Worm (Caenorhabditis elegans) whole organism, L4 larva: ENCODE data around the gene cyn-1.

Experiments used
- D1046.2 ChIP-seq: fragments of 200-800 bp; sonication (Bioruptor generic); IDR thresholded peaks from 2 replicates; pipeline ENCODE4 v1.3.6; 2022; ENCODE audit warnings: missing genetic modification characterization, missing compliant biosample characterization
- F37D6.2 ChIP-seq: sonication (generic microtip); optimal IDR thresholded peaks from 2 replicates; lab custom pipeline; 2016; ENCODE audit warnings: mild to moderate bottlenecking, missing genetic modification characterization, missing compliant biosample characterization
- F44E2.7 ChIP-seq: fragments of 200-800 bp; sonication (Bioruptor generic); IDR thresholded peaks from 2 replicates; pipeline ENCODE4 v2.1.2; 2022; ENCODE audit warnings: missing genetic modification characterization, missing compliant biosample characterization
- F49E8.2 ChIP-seq: sonication (generic microtip); optimal IDR thresholded peaks from 2 replicates; lab custom pipeline; 2016; ENCODE audit warnings: missing compliant biosample characterization, mild to moderate bottlenecking, missing genetic modification characterization, borderline replicate concordance
- T20F7.1 ChIP-seq: fragments of 200-800 bp; sonication (Bioruptor generic); optimal IDR thresholded peaks from 2 replicates; lab custom pipeline; 2018; ENCODE audit warnings: mild to moderate bottlenecking, missing genetic modification characterization, missing compliant biosample characterization
- ZK546.5 ChIP-seq, 2 experiments: sonication (generic microtip); optimal IDR thresholded peaks; 2 replicates each; lab custom pipeline; 2017; ENCODE audit warnings: missing biosample characterization in 2 of 2, missing genetic modification characterization in 2 of 2
- aha-1 ChIP-seq: fragments of 150-350 bp; peaks from one replicate; lab custom pipeline; 2014; ENCODE audit warnings: missing biosample characterization, missing genetic modification characterization
- ama-1 ChIP-seq: fragments of 150-350 bp; optimal IDR thresholded peaks from 2 replicates; lab custom pipeline; 2014; ENCODE audit warnings: inconsistent platforms, mixed read lengths
- attf-4 ChIP-seq: sonication (generic microtip); optimal IDR thresholded peaks from 3 replicates; lab custom pipeline; 2017; ENCODE audit warnings: missing biosample characterization, missing genetic modification characterization
- ceh-20 ChIP-seq: fragments of 200-800 bp; sonication (Bioruptor generic); IDR thresholded peaks from 2 replicates; pipeline ENCODE4 v1.3.6; 2022; ENCODE audit warnings: missing genetic modification reagents, missing genetic modification characterization, missing compliant biosample characterization
- ceh-28 ChIP-seq: fragments of 150-350 bp; optimal IDR thresholded peaks from 2 replicates; lab custom pipeline; 2014; ENCODE audit warnings: missing biosample characterization, missing genetic modification reagents, missing genetic modification characterization
- ceh-32 ChIP-seq: sonication (generic microtip); optimal IDR thresholded peaks from 2 replicates; lab custom pipeline; 2016; ENCODE audit warnings: mild to moderate bottlenecking, missing genetic modification characterization, missing compliant biosample characterization; ENCODE audit not compliant: poor library complexity
- daf-16 ChIP-seq, 3 experiments: sonication (generic microtip); optimal IDR thresholded peaks; 2 replicates each; lab custom pipeline; 2016 to 2017; ENCODE audit warnings: missing genetic modification characterization in 3 of 3, missing genetic modification reagents in 3 of 3, mild to moderate bottlenecking in 2 of 3, missing compliant biosample characterization in 2 of 3, missing biosample characterization in 1 of 3, moderate library complexity in 1 of 3
- dmd-6 ChIP-seq: fragments of 200-800 bp; sonication (Bioruptor generic); IDR thresholded peaks from 2 replicates; pipeline ENCODE4 v1.3.6; 2022; ENCODE audit warnings: missing genetic modification reagents, missing genetic modification characterization, missing compliant biosample characterization
- dve-1 ChIP-seq: sonication (generic microtip); optimal IDR thresholded peaks from 2 replicates; lab custom pipeline; 2017; ENCODE audit warnings: antibody characterized with exemption, mild to moderate bottlenecking, missing genetic modification characterization, missing compliant biosample characterization; ENCODE audit not compliant: insufficient read depth
- egl-43 ChIP-seq: fragments of 200-800 bp; sonication (Bioruptor generic); IDR thresholded peaks from 2 replicates; pipeline ENCODE4 v1.3.6; 2022; ENCODE audit warnings: missing genetic modification reagents, missing genetic modification characterization, missing compliant biosample characterization
- fkh-10 ChIP-seq: fragments of 150-350 bp; optimal IDR thresholded peaks from 2 replicates; lab custom pipeline; 2014; ENCODE audit warnings: missing biosample characterization, missing genetic modification reagents, missing genetic modification characterization
- fos-1 ChIP-seq: fragments of 150-350 bp; optimal IDR thresholded peaks from 2 replicates; lab custom pipeline; 2014; ENCODE audit warnings: missing biosample characterization, missing genetic modification characterization
- gei-8 ChIP-seq: fragments of 200-800 bp; sonication (Bioruptor generic); optimal IDR thresholded peaks from 2 replicates; lab custom pipeline; 2018; ENCODE audit warnings: mild to moderate bottlenecking, missing genetic modification characterization, missing compliant biosample characterization
- hif-1 ChIP-seq, 2 experiments: sonication (generic microtip); optimal IDR thresholded peaks; 2 replicates each; lab custom pipeline; 2016 to 2017; ENCODE audit warnings: missing compliant biosample characterization in 2 of 2, missing genetic modification characterization in 2 of 2, missing genetic modification reagents in 2 of 2, missing genotype in 2 of 2, mild to moderate bottlenecking in 1 of 2
- hlh-11 ChIP-seq: fragments of 200-800 bp; sonication (Bioruptor generic); optimal IDR thresholded peaks from 2 replicates; lab custom pipeline; 2018; ENCODE audit warnings: mild to moderate bottlenecking, missing genetic modification characterization, missing compliant biosample characterization
- hmg-1.1 ChIP-seq: fragments of 200-800 bp; sonication (Bioruptor generic); IDR thresholded peaks from 2 replicates; pipeline ENCODE4 v1.3.6; 2022; ENCODE audit warnings: missing genetic modification reagents, missing genetic modification characterization, missing compliant biosample characterization
- lim-7 ChIP-seq: fragments of 200-800 bp; sonication (Bioruptor generic); IDR thresholded peaks from 2 replicates; pipeline ENCODE4 v1.3.6; 2022; ENCODE audit warnings: missing genetic modification characterization, missing compliant biosample characterization
- lin-1 ChIP-seq: fragments of 200-800 bp; sonication (Bioruptor generic); IDR thresholded peaks from 2 replicates; pipeline ENCODE4 v1.3.6; 2022; ENCODE audit warnings: missing genetic modification reagents, missing genetic modification characterization, missing compliant biosample characterization
- lin-13 ChIP-seq: fragments of 150-350 bp; optimal IDR thresholded peaks from 2 replicates; lab custom pipeline; 2014; ENCODE audit warnings: missing biosample characterization, missing genetic modification reagents, missing genetic modification characterization
- lin-15B ChIP-seq: fragments of 150-350 bp; sonication (generic microtip); optimal IDR thresholded peaks from 3 replicates; lab custom pipeline; 2014; ENCODE audit warnings: missing biosample characterization, missing genetic modification characterization
- lin-29 ChIP-seq: fragments of 200-800 bp; sonication (Bioruptor generic); IDR thresholded peaks from 2 replicates; pipeline ENCODE4 v1.3.6; 2022; ENCODE audit warnings: missing genetic modification reagents, missing genetic modification characterization, missing compliant biosample characterization
- lir-3 ChIP-seq: sonication (generic microtip); optimal IDR thresholded peaks from 2 replicates; lab custom pipeline; 2016; ENCODE audit warnings: mild to moderate bottlenecking, missing genetic modification characterization, missing compliant biosample characterization
- mdl-1 ChIP-seq, 2 experiments: fragments of 150-350 bp in 1 of 2; sonication (generic microtip) in 1 of 2; optimal IDR thresholded peaks; 2 replicates each; lab custom pipeline; 2014 to 2017; ENCODE audit warnings: missing biosample characterization in 2 of 2, missing genetic modification characterization in 2 of 2
- mes-2 ChIP-seq: sonication (generic microtip); optimal IDR thresholded peaks from 2 replicates; lab custom pipeline; 2016; ENCODE audit warnings: missing genotype, mild to moderate bottlenecking, missing genetic modification characterization, missing compliant biosample characterization; ENCODE audit not compliant: poor library complexity, severe bottlenecking
- mxl-3 ChIP-seq: fragments of 200-800 bp; sonication (Bioruptor generic); optimal IDR thresholded peaks from 2 replicates; lab custom pipeline; 2018; ENCODE audit warnings: mild to moderate bottlenecking, missing genetic modification characterization, missing compliant biosample characterization
- nhr-10 ChIP-seq: fragments of 150-350 bp; optimal IDR thresholded peaks from 2 replicates; lab custom pipeline; 2014; ENCODE audit warnings: missing biosample characterization, missing genetic modification characterization
- nhr-102 ChIP-seq: sonication (generic microtip); optimal IDR thresholded peaks from 2 replicates; lab custom pipeline; 2016; ENCODE audit warnings: mild to moderate bottlenecking, missing genetic modification characterization, moderate library complexity, missing compliant biosample characterization
- nhr-28 ChIP-seq: fragments of 150-350 bp; optimal IDR thresholded peaks from 2 replicates; lab custom pipeline; 2014; ENCODE audit warnings: missing biosample characterization, missing genetic modification characterization
- nhr-41 ChIP-seq: fragments of 200-800 bp; sonication (Bioruptor generic); IDR thresholded peaks from 2 replicates; pipeline ENCODE4 v1.3.6; 2022; ENCODE audit warnings: missing genetic modification reagents, missing genetic modification characterization, missing compliant biosample characterization
- nhr-6 ChIP-seq: fragments of 150-350 bp; optimal IDR thresholded peaks from 2 replicates; lab custom pipeline; 2014; ENCODE audit warnings: missing biosample characterization, missing genetic modification characterization
- php-3 ChIP-seq: fragments of 200-800 bp; sonication (Bioruptor generic); IDR thresholded peaks from 2 replicates; pipeline ENCODE4 v1.3.6; 2022; ENCODE audit warnings: missing genetic modification reagents, missing genetic modification characterization, missing compliant biosample characterization
- rbr-2 ChIP-seq: sonication (generic microtip); optimal IDR thresholded peaks from 2 replicates; lab custom pipeline; 2016; ENCODE audit warnings: missing genotype, missing genetic modification characterization, missing compliant biosample characterization
- set-16 ChIP-seq: fragments of 200-800 bp; sonication (Bioruptor generic); IDR thresholded peaks from 2 replicates; pipeline ENCODE4 v1.3.6; 2022; ENCODE audit warnings: missing genetic modification reagents, missing genetic modification characterization, missing compliant biosample characterization
- skn-1 ChIP-seq: fragments of 150-350 bp; optimal IDR thresholded peaks from 2 replicates; lab custom pipeline; 2014; ENCODE audit warnings: missing biosample characterization, missing genetic modification characterization
- snpc-1.2 ChIP-seq: fragments of 200-800 bp; sonication (Bioruptor generic); IDR thresholded peaks from 2 replicates; pipeline ENCODE4 v1.3.6; 2022; ENCODE audit warnings: missing genetic modification reagents, missing genetic modification characterization, missing compliant biosample characterization
- snpc-4 ChIP-seq: fragments of 150-350 bp; optimal IDR thresholded peaks from 2 replicates; lab custom pipeline; 2014; ENCODE audit warnings: missing biosample characterization, missing genetic modification characterization
- spr-1 ChIP-seq: sonication (generic microtip); optimal IDR thresholded peaks from 2 replicates; lab custom pipeline; 2016; ENCODE audit warnings: mild to moderate bottlenecking, missing genetic modification characterization, missing compliant biosample characterization
- tag-97 ChIP-seq: fragments of 200-800 bp; sonication (Bioruptor generic); IDR thresholded peaks from 2 replicates; pipeline ENCODE4 v1.3.6; 2022; ENCODE audit warnings: missing genetic modification characterization, missing compliant biosample characterization
- unc-39 ChIP-seq: sonication (generic microtip); optimal IDR thresholded peaks from 2 replicates; lab custom pipeline; 2017; ENCODE audit warnings: missing biosample characterization, missing genetic modification characterization
- unc-62 ChIP-seq, 3 experiments: fragments of 150-350 bp in 1 of 3; sonication (generic microtip); optimal IDR thresholded peaks in 2 of 3; peaks in 1 of 3; 1 replicate in 1 of 3; 2 replicates in 2 of 3; lab custom pipeline; 2014 to 2017; ENCODE audit warnings: missing biosample characterization in 3 of 3, missing genetic modification characterization in 3 of 3, missing genetic modification reagents in 3 of 3, missing genotype in 1 of 3
- vab-7 ChIP-seq: fragments of 200-800 bp; sonication (Bioruptor generic); IDR thresholded peaks from 2 replicates; pipeline ENCODE4 v1.3.6; 2022; ENCODE audit warnings: missing genetic modification reagents, missing genetic modification characterization, missing compliant biosample characterization
- zip-11 ChIP-seq: fragments of 200-800 bp; sonication (Bioruptor generic); IDR thresholded peaks from 2 replicates; pipeline ENCODE4 v1.3.6; 2022; ENCODE audit warnings: missing genetic modification characterization, missing compliant biosample characterization
- ztf-7 ChIP-seq: fragments of 150-350 bp; optimal IDR thresholded peaks from 2 replicates; lab custom pipeline; 2014; ENCODE audit warnings: missing biosample characterization, missing genetic modification characterization

The cyn-1 gene

ce11 chrV:14364586-14365248, 8.8 kb downstream of the cyn-1 start (continued):
- TF ChIP-seq ztf-7 (tag; lab: Kevin White, UChicago) (no peak), D1046.2 (no peak), egl-43 (GFP tag; lab: Robert Waterston, UW) (no peak), F37D6.2 (no peak), mxl-3 (GFP tag; lab: Kevin White, UChicago) (peak; percentile 52), lim-7 (no peak), skn-1 (tag; lab: Kevin White, UChicago) (no peak), aha-1 (peak; percentile 98), unc-62 (GFP tag; optimal IDR thresholded peaks at IDR 0.05 in 1 of 2; lab: Kevin White, UChicago) (peak in 1 of 2 experiments; percentile 44), unc-62 (tag; optimal IDR thresholded peaks at IDR 0.05; lab: Kevin White, UChicago) (no peak), tag-97 (no peak), dve-1 (tag; lab: Kevin White, UChicago) (peak; percentile 7), lin-15B (no peak), hlh-11 (tag; lab: Kevin White, UChicago) (peak; percentile 58), F44E2.7 (GFP tag; lab: Robert Waterston, UW) (no peak), fos-1 (tag; lab: Kevin White, UChicago) (no peak), ceh-28 (tag; lab: Kevin White, UChicago) (no peak), dmd-6 (GFP tag; lab: Robert Waterston, UW) (peak; percentile 23), mdl-1 (tag; optimal IDR thresholded peaks at IDR 0.05; lab: Kevin White, UChicago) (no peak), nhr-10 (tag; lab: Kevin White, UChicago) (no peak), snpc-4 (tag; lab: Kevin White, UChicago) (no peak), rbr-2 (tag; lab: Kevin White, UChicago) (peak; percentile 26), T20F7.1 (GFP tag; lab: Kevin White, UChicago) (no peak), gei-8 (GFP tag; lab: Kevin White, UChicago) (no peak), hif-1 (tag; optimal IDR thresholded peaks at IDR 0.05; lab: Kevin White, UChicago) (no peak), lin-13 (GFP tag; lab: Kevin White, UChicago) (no peak), snpc-1.2 (GFP tag; lab: Robert Waterston, UW) (no peak), nhr-6 (tag; lab: Kevin White, UChicago) (peak; percentile 57), vab-7 (GFP tag; lab: Robert Waterston, UW) (no peak), nhr-41 (GFP tag; lab: Robert Waterston, UW) (no peak), zip-11 (GFP tag; lab: Robert Waterston, UW) (no peak), attf-4 (tag; lab: Kevin White, UChicago) (no peak), F49E8.2 (tag; lab: Kevin White, UChicago) (no peak), lin-29 (GFP tag; lab: Robert Waterston, UW) (no peak), ZK546.5 (tag; optimal IDR thresholded peaks at IDR 0.05; lab: Kevin White, UChicago) (no peak), nhr-28 (tag; lab: Kevin White, UChicago) (peak; percentile 26)

ce11 chrV:14366487-14366962, 10.6 kb downstream of the cyn-1 start:
- TF ChIP-seq ceh-32 (peak; percentile 65), hmg-1.1 (GFP tag; lab: Robert Waterston, UW) (peak; percentile 92), lin-13 (GFP tag; lab: Kevin White, UChicago) (peak; percentile 33), lin-1 (GFP tag; lab: Robert Waterston, UW) (no peak), daf-16 (GFP tag; optimal IDR thresholded peaks at IDR 0.05; lab: Kevin White, UChicago) (peak; percentile 44 to 58), daf-16 (tag; optimal IDR thresholded peaks at IDR 0.05; lab: Kevin White, UChicago) (peak; percentile 69), lir-3 (tag; lab: Kevin White, UChicago) (peak; percentile 45), spr-1 (tag; lab: Kevin White, UChicago) (peak; percentile 70), mes-2 (peak; percentile 56), hlh-11 (tag; lab: Kevin White, UChicago) (peak; percentile 96), nhr-102 (peak; percentile 63), php-3 (GFP tag; lab: Robert Waterston, UW) (peak; percentile 68; the same call in 1 of the 2 replicates), nhr-10 (tag; lab: Kevin White, UChicago) (peak; percentile 81), aha-1 (peak; percentile 96), fkh-10 (peak; percentile 52), attf-4 (tag; lab: Kevin White, UChicago) (peak; percentile 45), ceh-20 (GFP tag; lab: Robert Waterston, UW) (peak; percentile 66; the same call in 1 of the 2 replicates), lin-15B (no peak), ama-1 (no peak), unc-39 (tag; lab: Kevin White, UChicago) (no peak), set-16 (GFP tag; lab: Robert Waterston, UW) (peak; percentile 100)
